Worm (Caenorhabditis elegans) whole organism, L4 larva: ENCODE results near the gene kqt-1.

Source experiments
- F10B5.3 ChIP-seq: sonication (generic microtip); optimal IDR thresholded peaks from 2 replicates; lab custom pipeline; 2016; ENCODE audit warnings: mild to moderate bottlenecking, missing genetic modification characterization, missing compliant biosample characterization
- R02D3.7 ChIP-seq: fragments of 150-350 bp; sonication (generic microtip); optimal IDR thresholded peaks from 3 replicates; lab custom pipeline; 2014; ENCODE audit warnings: missing biosample characterization, missing genetic modification characterization
- T20F7.1 ChIP-seq: fragments of 200-800 bp; sonication (Bioruptor generic); optimal IDR thresholded peaks from 2 replicates; lab custom pipeline; 2018; ENCODE audit warnings: mild to moderate bottlenecking, missing genetic modification characterization, missing compliant biosample characterization
- Y5F2A.4 ChIP-seq: fragments of 200-800 bp; sonication (Bioruptor generic); optimal IDR thresholded peaks from 2 replicates; lab custom pipeline; 2018; ENCODE audit warnings: mild to moderate bottlenecking, missing genetic modification characterization, missing compliant biosample characterization
- Y75B8A.6 ChIP-seq: fragments of 200-800 bp; sonication (Bioruptor generic); IDR thresholded peaks from 2 replicates; pipeline ENCODE4 v1.3.6; 2022; ENCODE audit warnings: missing genetic modification reagents, missing genetic modification characterization, missing compliant biosample characterization
- daf-12 ChIP-seq: fragments of 150-350 bp; optimal IDR thresholded peaks from 2 replicates; lab custom pipeline; 2014; ENCODE audit warnings: missing biosample characterization, missing genetic modification reagents, missing genetic modification characterization
- daf-16 ChIP-seq, 3 experiments: sonication (generic microtip); optimal IDR thresholded peaks; 2 replicates each; lab custom pipeline; 2016 to 2017; ENCODE audit warnings: missing genetic modification characterization in 3 of 3, missing genetic modification reagents in 3 of 3, mild to moderate bottlenecking in 2 of 3, missing compliant biosample characterization in 2 of 3, missing biosample characterization in 1 of 3, moderate library complexity in 1 of 3
- daf-19 ChIP-seq: fragments of 200-800 bp; sonication (Bioruptor generic); conservative IDR thresholded peaks from 2 replicates; pipeline ENCODE4 v1.3.6; 2022; ENCODE audit warnings: missing genetic modification characterization, missing compliant biosample characterization
- dmd-6 ChIP-seq: fragments of 200-800 bp; sonication (Bioruptor generic); IDR thresholded peaks from 2 replicates; pipeline ENCODE4 v1.3.6; 2022; ENCODE audit warnings: missing genetic modification reagents, missing genetic modification characterization, missing compliant biosample characterization
- dve-1 ChIP-seq: sonication (generic microtip); optimal IDR thresholded peaks from 2 replicates; lab custom pipeline; 2017; ENCODE audit warnings: antibody characterized with exemption, mild to moderate bottlenecking, missing genetic modification characterization, missing compliant biosample characterization; ENCODE audit not compliant: insufficient read depth
- fkh-10 ChIP-seq: fragments of 150-350 bp; optimal IDR thresholded peaks from 2 replicates; lab custom pipeline; 2014; ENCODE audit warnings: missing biosample characterization, missing genetic modification reagents, missing genetic modification characterization
- hlh-11 ChIP-seq: fragments of 200-800 bp; sonication (Bioruptor generic); optimal IDR thresholded peaks from 2 replicates; lab custom pipeline; 2018; ENCODE audit warnings: mild to moderate bottlenecking, missing genetic modification characterization, missing compliant biosample characterization
- hlh-30 ChIP-seq: sonication (generic microtip); optimal IDR thresholded peaks from 2 replicates; lab custom pipeline; 2017; ENCODE audit warnings: antibody characterized with exemption, mild to moderate bottlenecking, missing genetic modification characterization, missing compliant biosample characterization; ENCODE audit not compliant: insufficient read depth
- hmg-1.1 ChIP-seq: fragments of 200-800 bp; sonication (Bioruptor generic); IDR thresholded peaks from 2 replicates; pipeline ENCODE4 v1.3.6; 2022; ENCODE audit warnings: missing genetic modification reagents, missing genetic modification characterization, missing compliant biosample characterization
- lin-39 ChIP-seq: fragments of 150-350 bp; optimal IDR thresholded peaks from 2 replicates; lab custom pipeline; 2014; ENCODE audit warnings: missing biosample characterization, missing genetic modification reagents, missing genetic modification characterization
- lsy-2 ChIP-seq, 2 experiments: fragments of 150-350 bp in 1 of 2; sonication (generic microtip) in 1 of 2; optimal IDR thresholded peaks; 2 replicates each; lab custom pipeline; 2014 to 2017; ENCODE audit warnings: missing biosample characterization in 2 of 2, missing genetic modification characterization in 2 of 2
- madf-9 ChIP-seq: fragments of 200-800 bp; sonication (Bioruptor generic); conservative IDR thresholded peaks from 2 replicates; pipeline ENCODE4 v1.3.6; 2022; ENCODE audit warnings: missing genetic modification reagents, missing genetic modification characterization, missing compliant biosample characterization
- mdl-1 ChIP-seq, 2 experiments: fragments of 150-350 bp in 1 of 2; sonication (generic microtip) in 1 of 2; optimal IDR thresholded peaks; 2 replicates each; lab custom pipeline; 2014 to 2017; ENCODE audit warnings: missing biosample characterization in 2 of 2, missing genetic modification characterization in 2 of 2
- mdt-29 ChIP-seq: fragments of 200-800 bp; sonication (Bioruptor generic); IDR thresholded peaks from 2 replicates; pipeline ENCODE4 v1.3.6; 2022; ENCODE audit warnings: missing genetic modification reagents, missing genetic modification characterization, missing compliant biosample characterization
- mep-1 ChIP-seq: fragments of 150-350 bp; sonication (generic microtip); optimal IDR thresholded peaks from 3 replicates; lab custom pipeline; 2014; ENCODE audit warnings: missing biosample characterization, missing genetic modification characterization
- mes-2 ChIP-seq: sonication (generic microtip); optimal IDR thresholded peaks from 2 replicates; lab custom pipeline; 2016; ENCODE audit warnings: missing genotype, mild to moderate bottlenecking, missing genetic modification characterization, missing compliant biosample characterization; ENCODE audit not compliant: poor library complexity, severe bottlenecking
- mxl-2 ChIP-seq: fragments of 200-800 bp; sonication (Bioruptor generic); conservative IDR thresholded peaks from 2 replicates; pipeline ENCODE4 v1.3.6; 2022; ENCODE audit warnings: missing genetic modification reagents, missing genetic modification characterization, missing compliant biosample characterization
- mxl-3 ChIP-seq: fragments of 200-800 bp; sonication (Bioruptor generic); optimal IDR thresholded peaks from 2 replicates; lab custom pipeline; 2018; ENCODE audit warnings: mild to moderate bottlenecking, missing genetic modification characterization, missing compliant biosample characterization
- nhr-10 ChIP-seq: fragments of 150-350 bp; optimal IDR thresholded peaks from 2 replicates; lab custom pipeline; 2014; ENCODE audit warnings: missing biosample characterization, missing genetic modification characterization
- nhr-102 ChIP-seq: sonication (generic microtip); optimal IDR thresholded peaks from 2 replicates; lab custom pipeline; 2016; ENCODE audit warnings: mild to moderate bottlenecking, missing genetic modification characterization, moderate library complexity, missing compliant biosample characterization
- nhr-111 ChIP-seq: fragments of 200-800 bp; sonication (Bioruptor generic); optimal IDR thresholded peaks from 2 replicates; lab custom pipeline; 2018; ENCODE audit warnings: mild to moderate bottlenecking, missing genetic modification characterization, missing compliant biosample characterization
- nhr-28 ChIP-seq: fragments of 150-350 bp; optimal IDR thresholded peaks from 2 replicates; lab custom pipeline; 2014; ENCODE audit warnings: missing biosample characterization, missing genetic modification characterization
- nhr-77 ChIP-seq: fragments of 150-350 bp; optimal IDR thresholded peaks from 2 replicates; lab custom pipeline; 2014; ENCODE audit warnings: missing biosample characterization, missing genetic modification characterization
- php-3 ChIP-seq: fragments of 200-800 bp; sonication (Bioruptor generic); IDR thresholded peaks from 2 replicates; pipeline ENCODE4 v1.3.6; 2022; ENCODE audit warnings: missing genetic modification reagents, missing genetic modification characterization, missing compliant biosample characterization
- pqm-1 ChIP-seq: sonication (generic microtip); optimal IDR thresholded peaks from 2 replicates; lab custom pipeline; 2017; ENCODE audit warnings: missing biosample characterization, missing genetic modification characterization
- skn-1 ChIP-seq: fragments of 150-350 bp; optimal IDR thresholded peaks from 2 replicates; lab custom pipeline; 2014; ENCODE audit warnings: missing biosample characterization, missing genetic modification characterization
- unc-39 ChIP-seq: sonication (generic microtip); optimal IDR thresholded peaks from 2 replicates; lab custom pipeline; 2017; ENCODE audit warnings: missing biosample characterization, missing genetic modification characterization
- zfp-2 ChIP-seq: sonication (generic microtip); optimal IDR thresholded peaks from 2 replicates; lab custom pipeline; 2016; ENCODE audit warnings: mild to moderate bottlenecking, missing genetic modification characterization, missing compliant biosample characterization

The kqt-1 gene

ce11 chrX:6644971-6645704 is 26.3 kb downstream of the kqt-1 start, which contains the start of gene C56E10.3:
Gene C56E10.3 (plus strand): TSS chrX:6645654.
- TF ChIP-seq mxl-2 (GFP tag; lab: Robert Waterston, UW) (no peak), hmg-1.1 (GFP tag; lab: Robert Waterston, UW) (no peak), nhr-77 (tag; lab: Kevin White, UChicago) (peak; percentile 21), F10B5.3 (tag; lab: Kevin White, UChicago) (no peak), pqm-1 (tag; lab: Kevin White, UChicago) (peak; percentile 48), mes-2 (no peak), mdl-1 (tag; optimal IDR thresholded peaks at IDR 0.05; lab: Kevin White, UChicago) (peak in 1 of 2 experiments; percentile 4), lin-39 (tag; lab: Kevin White, UChicago) (no peak), mep-1 (tag; lab: Kevin White, UChicago) (peak; percentile 46), R02D3.7 (tag; lab: Kevin White, UChicago) (no peak), nhr-102 (peak; percentile 13), nhr-28 (peak; percentile 20), hlh-30 (tag; lab: Kevin White, UChicago) (peak; percentile 60), mxl-3 (no peak), daf-16 (GFP tag; optimal IDR thresholded peaks at IDR 0.05; lab: Kevin White, UChicago) (no peak), daf-16 (tag; optimal IDR thresholded peaks at IDR 0.05; lab: Kevin White, UChicago) (peak; percentile 89), madf-9 (GFP tag; lab: Robert Waterston, UW) (no peak), Y5F2A.4 (GFP tag; lab: Kevin White, UChicago) (no peak), dmd-6 (GFP tag; lab: Robert Waterston, UW) (peak; percentile 19; the same call in 1 of the 2 replicates), T20F7.1 (GFP tag; lab: Kevin White, UChicago) (no peak), hlh-11 (peak; percentile 64), lsy-2 (tag; optimal IDR thresholded peaks at IDR 0.05; lab: Kevin White, UChicago) (peak in 1 of 2 experiments; percentile 21), dve-1 (tag; lab: Kevin White, UChicago) (peak; percentile 78), Y75B8A.6 (GFP tag; lab: Robert Waterston, UW) (no peak), php-3 (GFP tag; lab: Robert Waterston, UW) (0 out of 2 replicates have a peak, but pooled peaks have one; percentile 8), daf-19 (no peak)

ce11 chrX:6646387-6647061 is 27.7 kb downstream of the kqt-1 start:
- no peak for TF ChIP-seq daf-12 (tag; lab: Kevin White, UChicago)
- no peak for TF ChIP-seq zfp-2
- TF ChIP-seq mdl-1 (tag; optimal IDR thresholded peaks at IDR 0.05; lab: Kevin White, UChicago) = no peak
- peak; percentile 45; the same call in 1 of the 2 replicates for TF ChIP-seq dmd-6 (GFP tag; lab: Robert Waterston, UW)
- TF ChIP-seq mdt-29 (GFP tag; lab: Robert Waterston, UW) = no peak
- TF ChIP-seq nhr-10 = no peak
- TF ChIP-seq nhr-111 (GFP tag; lab: Kevin White, UChicago) = no peak
- TF ChIP-seq dve-1 (tag; lab: Kevin White, UChicago) = peak; percentile 47
- TF ChIP-seq skn-1 (tag; lab: Kevin White, UChicago) = no peak
- TF ChIP-seq hlh-30 (tag; lab: Kevin White, UChicago) = peak; percentile 57
- peak; percentile 50 for TF ChIP-seq hlh-11
- TF ChIP-seq pqm-1 (tag; lab: Kevin White, UChicago) = peak; percentile 55
- TF ChIP-seq unc-39 (tag; lab: Kevin White, UChicago) = no peak
- peak; percentile 6 for TF ChIP-seq nhr-28
- TF ChIP-seq daf-16 (GFP tag; optimal IDR thresholded peaks at IDR 0.05; lab: Kevin White, UChicago) = no peak
- peak; percentile 74 for TF ChIP-seq daf-16 (tag; optimal IDR thresholded peaks at IDR 0.05; lab: Kevin White, UChicago)
- TF ChIP-seq fkh-10 (GFP tag; lab: Kevin White, UChicago) = no peak
- TF ChIP-seq, all 104 proteins: peak for 7
